Fruit fly (Drosophila melanogaster) whole organism, adult: ENCODE data around the gene CG31826.

Source experiments
- CG11617 ChIP-seq: fragments of 200-800 bp; sonication (Bioruptor generic); optimal IDR thresholded peaks from 2 replicates; lab custom pipeline; 2017; ENCODE audit warnings: mild to moderate bottlenecking, missing biosample characterization, missing genetic modification reagents, missing genetic modification characterization
- CG12768 ChIP-seq: fragments of 200-800 bp; sonication (Bioruptor generic); optimal IDR thresholded peaks from 2 replicates; lab custom pipeline; 2017; ENCODE audit warnings: missing biosample characterization, missing genetic modification characterization, mild to moderate bottlenecking, moderate library complexity, missing genetic modification reagents
- CG14711 ChIP-seq: fragments of 200-800 bp; sonication (Bioruptor generic); optimal IDR thresholded peaks from 2 replicates; lab custom pipeline; 2018; ENCODE audit warnings: missing biosample characterization, mild to moderate bottlenecking, missing genetic modification characterization, moderate library complexity
- CG1620 ChIP-seq: fragments of 200-800 bp; sonication (Bioruptor generic); optimal IDR thresholded peaks from 2 replicates; lab custom pipeline; 2016; ENCODE audit warnings: missing biosample characterization, missing genetic modification characterization
- CG33017 ChIP-seq: fragments of 200-800 bp; sonication (Bioruptor generic); optimal IDR thresholded peaks from 2 replicates; lab custom pipeline; 2018; ENCODE audit warnings: missing biosample characterization, mild to moderate bottlenecking, missing genetic modification characterization, moderate library complexity
- CG5204 ChIP-seq: fragments of 200-800 bp; sonication (Bioruptor generic); optimal IDR thresholded peaks from 2 replicates; lab custom pipeline; 2016; ENCODE audit warnings: missing biosample characterization, missing genetic modification characterization
- CG7045 ChIP-seq: fragments of 200-800 bp; sonication (Bioruptor generic); optimal IDR thresholded peaks from 2 replicates; lab custom pipeline; 2017; ENCODE audit warnings: missing biosample characterization, mild to moderate bottlenecking, missing genetic modification characterization
- CG7101 ChIP-seq: fragments of 200-800 bp; sonication (Bioruptor generic); optimal IDR thresholded peaks from 2 replicates; lab custom pipeline; 2018; ENCODE audit warnings: missing biosample characterization, mild to moderate bottlenecking, missing genetic modification characterization, moderate library complexity
- Clk ChIP-seq: fragments of 200-800 bp; sonication (Bioruptor generic); optimal IDR thresholded peaks from 2 replicates; lab custom pipeline; 2017; ENCODE audit warnings: missing biosample characterization, missing genetic modification characterization
- Crg-1 ChIP-seq: fragments of 200-800 bp; sonication (Bioruptor generic); optimal IDR thresholded peaks from 2 replicates; lab custom pipeline; 2016; ENCODE audit warnings: missing biosample characterization, missing genetic modification characterization
- Hr96 ChIP-seq: fragments of 200-800 bp; sonication (Bioruptor generic); optimal IDR thresholded peaks from 2 replicates; lab custom pipeline; 2016; ENCODE audit warnings: missing biosample characterization, missing genetic modification characterization
- Mnt ChIP-seq: fragments of 200-800 bp; sonication (Bioruptor generic); optimal IDR thresholded peaks from 2 replicates; lab custom pipeline; 2016; ENCODE audit warnings: missing biosample characterization, mild to moderate bottlenecking, missing genetic modification characterization
- bab1 ChIP-seq: fragments of 200-800 bp; sonication (Bioruptor generic); optimal IDR thresholded peaks from 3 replicates; lab custom pipeline; 2019; ENCODE audit warnings: missing biosample characterization, mild to moderate bottlenecking, missing genetic modification characterization, moderate library complexity
- cic ChIP-seq: fragments of 200-800 bp; sonication (Bioruptor generic); optimal IDR thresholded peaks from 2 replicates; lab custom pipeline; 2017; ENCODE audit warnings: missing biosample characterization, mild to moderate bottlenecking, missing genetic modification characterization, moderate library complexity
- cnc ChIP-seq, 2 experiments: fragments of >200 bp; optimal IDR thresholded peaks; 2 replicates each; lab custom pipeline; 2017
- kay ChIP-seq: fragments of 200-800 bp; sonication (Bioruptor generic); peaks from one replicate; lab custom pipeline; 2016; ENCODE audit warnings: missing biosample characterization, missing genetic modification characterization, borderline replicate concordance
- ovo ChIP-seq: fragments of 200-800 bp; sonication (Bioruptor generic); optimal IDR thresholded peaks from 2 replicates; lab custom pipeline; 2016; ENCODE audit warnings: missing biosample characterization, missing genetic modification characterization
- pad ChIP-seq: fragments of 200-800 bp; sonication (Bioruptor generic); optimal IDR thresholded peaks from 3 replicates; lab custom pipeline; 2017; ENCODE audit warnings: missing biosample characterization, missing genetic modification characterization, mild to moderate bottlenecking, moderate library complexity, missing genetic modification reagents
- tj ChIP-seq: fragments of 200-800 bp; sonication (Bioruptor generic); optimal IDR thresholded peaks from 3 replicates; lab custom pipeline; 2017; ENCODE audit warnings: missing biosample characterization, mild to moderate bottlenecking, missing genetic modification characterization, moderate library complexity
- toe ChIP-seq: fragments of 200-800 bp; sonication (Bioruptor generic); optimal IDR thresholded peaks from 2 replicates; lab custom pipeline; 2016; ENCODE audit warnings: missing biosample characterization, missing genetic modification characterization

The CG31826 gene

DNA sequence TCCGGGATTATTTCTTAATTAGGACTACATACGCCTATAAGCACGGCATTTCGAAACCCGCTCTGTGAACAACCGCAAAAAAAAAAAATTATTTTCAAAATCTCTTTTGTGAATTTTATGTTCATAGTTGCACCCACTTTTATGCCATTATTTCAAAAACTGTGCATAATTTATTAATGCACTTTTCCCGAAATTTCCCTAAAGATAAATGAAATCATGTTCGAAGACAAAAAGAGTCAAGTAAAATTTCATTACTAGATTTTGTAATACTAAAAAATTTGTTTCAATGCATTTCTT, 21.7 kb downstream of the CG31826 start:
- no peak for TF ChIP-seq CG33017 (tag; lab: Kevin White, UChicago)
- TF ChIP-seq CG12768 (GFP tag; lab: Kevin White, UChicago), result no peak
- no peak for TF ChIP-seq cnc (optimal IDR thresholded peaks at IDR 0.05; lab: Kevin White, UChicago)
- TF ChIP-seq CG14711 (tag; lab: Kevin White, UChicago), result no peak
- no peak for TF ChIP-seq CG11617
- TF ChIP-seq pad (GFP tag; lab: Kevin White, UChicago), result no peak
- TF ChIP-seq ovo (GFP tag; lab: Kevin White, UChicago), result no peak
- TF ChIP-seq CG1620 (GFP tag; lab: Kevin White, UChicago), result no peak
- no peak for TF ChIP-seq CG7101 (tag; lab: Kevin White, UChicago)
- no peak for TF ChIP-seq Hr96 (GFP tag; lab: Kevin White, UChicago)
- TF ChIP-seq tj (GFP tag; lab: Kevin White, UChicago), result no peak
- TF ChIP-seq bab1, result no peak
- TF ChIP-seq Clk (GFP tag; lab: Kevin White, UChicago), result no peak
- TF ChIP-seq cic (GFP tag; lab: Kevin White, UChicago), result no peak
- TF ChIP-seq CG5204 (GFP tag; lab: Kevin White, UChicago), result no peak

DNA sequence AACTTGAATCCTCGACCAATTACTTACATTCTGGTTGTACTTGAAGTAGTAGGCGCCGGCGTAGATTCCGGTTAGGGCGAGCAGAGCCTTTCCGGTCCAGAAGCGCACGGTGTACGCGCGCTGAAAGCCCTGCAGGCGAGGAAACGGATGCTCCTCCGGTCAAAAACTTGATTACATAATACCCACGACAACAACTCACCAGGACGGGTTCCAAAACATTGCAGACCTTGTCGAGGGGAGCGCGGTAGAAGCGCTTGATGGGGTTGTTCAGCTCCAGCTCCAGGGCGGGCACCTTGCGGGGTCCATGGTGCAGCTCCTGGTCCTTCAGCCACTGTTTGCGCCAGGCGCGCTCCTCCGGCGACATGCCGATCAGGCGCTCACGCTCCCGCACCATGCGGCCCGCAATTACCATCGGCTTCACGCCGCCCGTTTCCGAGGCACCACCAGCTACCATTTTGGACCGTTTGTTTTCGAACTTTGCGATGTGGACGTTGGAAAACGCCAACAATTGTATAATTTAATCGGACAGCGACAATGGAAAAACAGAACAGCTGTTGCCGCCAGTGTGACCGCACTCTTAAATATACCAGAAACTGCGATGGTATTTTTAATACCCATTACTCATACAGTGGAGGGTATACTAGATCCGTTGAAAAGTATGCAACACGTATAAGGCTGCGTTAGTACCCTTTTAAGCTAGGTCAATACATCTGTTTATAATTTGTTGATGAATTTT, 22.2 kb downstream of the CG31826 start, which contains the start of gene ND-B17:
TSS of gene ND-B17 (minus strand) at position 556 of the 736 bp plus-strand sequence.
- TF ChIP-seq CG1620 (GFP tag; lab: Kevin White, UChicago), result peak; percentile 56
- no peak for TF ChIP-seq CG33017 (tag; lab: Kevin White, UChicago)
- no peak for TF ChIP-seq CG7045 (GFP tag; lab: Kevin White, UChicago)
- TF ChIP-seq Crg-1 (GFP tag; lab: Kevin White, UChicago), result no peak
- no peak for TF ChIP-seq CG7101 (tag; lab: Kevin White, UChicago)
- TF ChIP-seq kay, result no peak
- TF ChIP-seq cnc (optimal IDR thresholded peaks at IDR 0.05; lab: Kevin White, UChicago), result no peak
- peak; percentile 23 for TF ChIP-seq pad (GFP tag; lab: Kevin White, UChicago)
- peak; percentile 33 for TF ChIP-seq Hr96 (GFP tag; lab: Kevin White, UChicago)
- TF ChIP-seq cic (GFP tag; lab: Kevin White, UChicago), result no peak
- peak; percentile 29 for TF ChIP-seq bab1
- TF ChIP-seq tj (GFP tag; lab: Kevin White, UChicago), result no peak
- no peak for TF ChIP-seq Mnt (GFP tag; lab: Kevin White, UChicago)
- peak; percentile 47 for TF ChIP-seq toe (GFP tag; lab: Kevin White, UChicago)
- no peak for TF ChIP-seq CG5204 (GFP tag; lab: Kevin White, UChicago)
- no peak for TF ChIP-seq CG14711 (tag; lab: Kevin White, UChicago)
- no peak for TF ChIP-seq Clk (GFP tag; lab: Kevin White, UChicago)
- peak; percentile 18 for TF ChIP-seq CG12768 (GFP tag; lab: Kevin White, UChicago)
- TF ChIP-seq ovo (GFP tag; lab: Kevin White, UChicago), result no peak
- no peak for TF ChIP-seq CG11617

DNA sequence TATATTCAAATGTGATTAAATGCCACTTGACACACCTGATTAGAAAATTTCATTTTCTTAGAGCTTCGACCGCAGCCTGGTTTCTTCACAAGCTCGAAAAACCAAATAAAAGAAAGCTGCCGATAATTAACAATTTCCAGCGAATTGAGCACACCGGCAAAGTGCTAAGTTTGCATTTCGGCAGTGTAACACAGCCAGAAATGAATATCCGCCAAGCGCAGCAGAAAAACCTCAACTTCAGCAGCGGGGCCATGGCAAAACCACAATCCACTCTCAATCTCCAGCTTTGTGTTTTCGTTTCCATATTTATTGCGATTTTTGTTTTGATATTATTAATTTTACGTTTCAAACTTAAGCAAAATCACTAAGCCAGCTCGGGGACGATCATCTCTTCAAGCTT, 23.6 kb downstream of the CG31826 start:
- TF ChIP-seq ovo (GFP tag; lab: Kevin White, UChicago) (no peak), Crg-1 (GFP tag; lab: Kevin White, UChicago) (no peak), tj (GFP tag; lab: Kevin White, UChicago) (peak; percentile 99), bab1 (peak; percentile 35), CG11617 (no peak), kay (no peak), CG1620 (GFP tag; lab: Kevin White, UChicago) (no peak)

DNA sequence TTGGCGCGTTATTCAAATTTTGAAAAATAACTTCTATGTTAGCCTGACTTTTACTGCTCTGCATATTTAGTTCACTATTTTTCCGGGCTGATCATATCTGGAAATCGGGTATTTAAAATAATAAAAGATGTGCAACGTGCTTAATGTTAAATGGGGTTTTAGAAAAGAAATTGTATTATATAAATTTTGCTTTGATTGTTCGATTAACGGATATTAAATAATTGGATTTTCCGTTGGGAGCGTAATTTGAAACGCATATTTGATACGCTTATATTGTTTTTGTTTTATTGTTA, 24.7 kb downstream of the CG31826 start:
- TF ChIP-seq pad (GFP tag; lab: Kevin White, UChicago) (no peak), CG12768 (GFP tag; lab: Kevin White, UChicago) (no peak), tj (GFP tag; lab: Kevin White, UChicago) (no peak)

DNA sequence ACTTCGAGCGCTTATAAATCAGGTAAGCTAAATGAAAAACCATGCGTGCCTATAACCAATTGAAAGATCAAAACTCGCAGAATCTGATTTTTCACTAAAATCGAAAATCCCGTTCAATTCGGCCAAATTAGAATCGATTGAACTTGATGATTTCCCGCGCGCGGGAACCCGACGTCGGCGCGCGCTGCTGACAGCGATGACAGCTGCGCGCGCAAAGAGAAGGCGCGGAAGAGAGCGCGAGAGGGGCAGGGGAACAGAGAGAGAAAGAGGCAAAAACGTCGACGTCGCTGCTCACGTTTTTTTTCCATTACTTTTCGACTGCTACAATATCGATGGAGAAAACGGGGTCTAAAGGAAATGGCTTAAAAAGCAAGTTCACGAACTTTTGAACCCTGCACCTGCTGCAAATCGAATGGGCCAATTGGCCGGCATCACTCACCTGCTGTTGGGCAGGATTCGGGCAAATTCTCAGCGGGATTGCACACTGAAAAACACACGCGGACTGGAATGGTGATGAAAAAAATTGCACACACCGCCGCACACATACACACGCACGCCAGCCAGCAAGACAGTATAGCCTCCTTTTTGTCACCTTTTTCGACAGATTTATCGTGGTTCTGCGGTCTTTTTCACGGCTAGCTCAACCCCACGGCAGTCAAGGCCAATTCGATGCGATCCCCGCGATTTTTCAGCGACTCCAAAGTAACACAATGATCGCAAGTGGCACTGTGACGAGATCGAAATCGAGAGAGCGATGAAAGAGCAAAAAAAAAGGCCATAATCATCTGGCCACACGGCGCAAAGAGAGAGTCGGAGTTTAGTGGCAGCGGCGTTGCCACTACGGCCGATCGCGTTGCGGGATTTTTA, 25.3 kb downstream of the CG31826 start, which contains the start of gene CycE:
TSS of gene CycE (minus strand) at position 757 of the 867 bp plus-strand sequence.
- TF ChIP-seq CG7045 (GFP tag; lab: Kevin White, UChicago) (no peak), CG33017 (tag; lab: Kevin White, UChicago) (no peak), CG1620 (GFP tag; lab: Kevin White, UChicago) (no peak), cnc (optimal IDR thresholded peaks at IDR 0.05; lab: Kevin White, UChicago) (no peak), pad (GFP tag; lab: Kevin White, UChicago) (no peak), cic (GFP tag; lab: Kevin White, UChicago) (no peak), ovo (GFP tag; lab: Kevin White, UChicago) (no peak), CG5204 (GFP tag; lab: Kevin White, UChicago) (no peak), Crg-1 (GFP tag; lab: Kevin White, UChicago) (no peak), tj (GFP tag; lab: Kevin White, UChicago) (no peak), toe (GFP tag; lab: Kevin White, UChicago) (no peak), bab1 (peak; percentile 0), CG12768 (GFP tag; lab: Kevin White, UChicago) (peak; percentile 5), Mnt (GFP tag; lab: Kevin White, UChicago) (no peak), CG7101 (tag; lab: Kevin White, UChicago) (no peak)
